Worm (Caenorhabditis elegans) whole organism, mixed stage, embryonic: ENCODE measurements around the gene C25F9.14.

ENCODE experiments used
- elt-1 ChIP-seq: sonication (generic microtip); optimal IDR thresholded peaks from 2 replicates; lab custom pipeline; 2017; ENCODE audit warnings: missing genetic modification characterization, mild to moderate bottlenecking, missing compliant biosample characterization, antibody characterized with exemption, moderate library complexity, borderline replicate concordance; ENCODE audit not compliant: insufficient read depth
- ham-2 ChIP-seq: fragments of 200-800 bp; sonication (Bioruptor generic); optimal IDR thresholded peaks from 2 replicates; lab custom pipeline; 2018; ENCODE audit warnings: mild to moderate bottlenecking, missing genetic modification characterization, missing compliant biosample characterization
- lin-13 ChIP-seq: fragments of 150-350 bp; optimal IDR thresholded peaks from 2 replicates; lab custom pipeline; 2014; ENCODE audit warnings: missing biosample characterization, missing genetic modification characterization
- nhr-237 ChIP-seq: fragments of 150-350 bp; optimal IDR thresholded peaks from 2 replicates; lab custom pipeline; 2014; ENCODE audit warnings: missing biosample characterization, missing genetic modification characterization
- nhr-76 ChIP-seq: sonication (generic microtip); optimal IDR thresholded peaks from 2 replicates; lab custom pipeline; 2017; ENCODE audit warnings: missing biosample characterization, missing genetic modification characterization
- pha-4 ChIP-seq: fragments of 150-350 bp; optimal IDR thresholded peaks from 2 replicates; lab custom pipeline; 2018; ENCODE audit warnings: missing biosample characterization, missing genetic modification reagents, missing genetic modification characterization
- snpc-4 ChIP-seq: fragments of 150-350 bp; optimal IDR thresholded peaks from 2 replicates; lab custom pipeline; 2014; ENCODE audit warnings: missing biosample characterization, missing genetic modification characterization
- unc-62 ChIP-seq: fragments of 150-350 bp; optimal IDR thresholded peaks from 2 replicates; lab custom pipeline; 2014; ENCODE audit warnings: missing biosample characterization, missing genetic modification reagents, missing genetic modification characterization
- ztf-11 ChIP-seq: fragments of 150-350 bp; optimal IDR thresholded peaks from 2 replicates; lab custom pipeline; 2014; ENCODE audit warnings: missing biosample characterization, missing genetic modification characterization

ce11 chrV:19473842-19474514 is 37.7 kb downstream of the C25F9.14 start, which contains the start of gene Y43F8B.10:
- TF ChIP-seq snpc-4 (tag; lab: Kevin White, UChicago) (no peak), pha-4 (tag; lab: Kevin White, UChicago) (no peak), ztf-11 (tag; lab: Kevin White, UChicago) (no peak), nhr-237 (no peak), elt-1 (tag; lab: Kevin White, UChicago) (no peak), unc-62 (GFP tag; lab: Kevin White, UChicago) (no peak), nhr-76 (no peak), ham-2 (GFP tag; lab: Kevin White, UChicago) (no peak), lin-13 (tag; lab: Kevin White, UChicago) (no peak)
